Worm (Caenorhabditis elegans) whole organism, L4/young adult: ENCODE measurements around the gene chil-8.

Experiments
- W03F9.2 ChIP-seq: fragments of 150-350 bp; optimal IDR thresholded peaks from 2 replicates; lab custom pipeline; 2014; ENCODE audit warnings: missing biosample characterization, missing genetic modification characterization
- him-1 ChIP-seq: sonication (generic microtip); optimal IDR thresholded peaks from 2 replicates; lab custom pipeline; 2016; ENCODE audit warnings: missing genotype, missing genetic modification reagents, missing genetic modification characterization, missing compliant biosample characterization

DNA sequence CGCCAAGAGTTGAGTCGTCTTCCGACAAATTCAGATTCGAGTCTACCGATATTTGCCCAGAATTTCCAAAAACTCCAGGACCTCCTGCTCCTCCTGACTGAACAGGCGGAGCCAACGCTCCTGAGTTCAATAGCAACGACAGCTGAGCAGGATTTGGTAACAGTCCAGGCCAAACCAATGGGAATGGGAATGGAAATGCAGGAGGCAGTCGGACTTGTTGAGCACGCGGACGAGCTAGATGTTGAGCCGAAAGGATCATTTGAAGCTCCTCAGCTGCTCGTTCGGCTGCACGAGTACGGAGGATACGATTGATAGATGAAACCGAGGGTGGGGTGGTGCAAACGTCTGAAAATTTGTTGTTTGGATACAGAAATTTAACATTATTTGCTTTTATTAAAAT lies 45.9 kb downstream of the chil-8 start:
- TF ChIP-seq him-1 (tag; lab: Kevin White, UChicago) (no peak), W03F9.2 (tag; lab: Kevin White, UChicago) (no peak)
